Worm (Caenorhabditis elegans): ENCODE results near the gene dhs-13.

ce11 chrV:1820016-1820415 is 48.5 kb upstream of the dhs-13 start:
- no peak for TF ChIP-seq sptf-1 (tag; optimal IDR thresholded peaks at IDR 0.05)
- TF ChIP-seq pha-4 (tag; optimal IDR thresholded peaks at IDR 0.05) = no peak
- TF ChIP-seq unc-39 (tag; optimal IDR thresholded peaks at IDR 0.05) = no peak
- TF ChIP-seq bed-3 (GFP tag; optimal IDR thresholded peaks at IDR 0.05) = no peak
- no peak for TF ChIP-seq snpc-4 (tag; optimal IDR thresholded peaks at IDR 0.05)
- TF ChIP-seq nhr-12 (tag; optimal IDR thresholded peaks at IDR 0.05) = no peak
- no peak for TF ChIP-seq drap-1 (GFP tag; optimal IDR thresholded peaks at IDR 0.05)
- no peak for TF ChIP-seq ceh-39 (tag; optimal IDR thresholded peaks at IDR 0.05)
- TF ChIP-seq lin-13 (tag; optimal IDR thresholded peaks at IDR 0.05) = no peak
- TF ChIP-seq ces-1 (GFP tag; optimal IDR thresholded peaks at IDR 0.05) = no peak
- TF ChIP-seq ztf-11 (tag; optimal IDR thresholded peaks at IDR 0.05) = no peak
- no peak for TF ChIP-seq unc-62 (GFP tag; optimal IDR thresholded peaks at IDR 0.05)

Data from whole organism, mixed stage, embryonic.